Fruit fly (Drosophila melanogaster) whole organism, pupa: ENCODE data around the gene CG10973.

ENCODE experiments used
- CG34367 ChIP-seq: fragments of 200-800 bp; sonication (Bioruptor generic); optimal IDR thresholded peaks from 2 replicates; lab custom pipeline; 2018; ENCODE audit warnings: missing biosample characterization, mild to moderate bottlenecking, missing genetic modification characterization
- EcR ChIP-seq: fragments of 200-800 bp; sonication (Bioruptor generic); optimal IDR thresholded peaks from 3 replicates; lab custom pipeline; 2019; ENCODE audit warnings: missing biosample characterization, missing genetic modification characterization, mild to moderate bottlenecking, moderate library complexity, missing genetic modification reagents

dm6 chr3L:12725749-12726148, 28.8 kb downstream of the CG10973 start:
- peak; percentile 25 for TF ChIP-seq CG34367 (tag; lab: Kevin White, UChicago)
- no peak for TF ChIP-seq EcR
